Worm (Caenorhabditis elegans) whole organism, late embryonic: ENCODE measurements around the gene F53H4.6.

Experiments used
- C08G9.2 ChIP-seq: sonication (generic microtip); optimal IDR thresholded peaks from 2 replicates; lab custom pipeline; 2016; ENCODE audit warnings: mild to moderate bottlenecking, missing genetic modification characterization, moderate library complexity, missing compliant biosample characterization
- F13H6.1 ChIP-seq: sonication (generic microtip); optimal IDR thresholded peaks from 2 replicates; lab custom pipeline; 2016; ENCODE audit warnings: missing genetic modification characterization, missing compliant biosample characterization
- K09A11.1 ChIP-seq: sonication (generic microtip); optimal IDR thresholded peaks from 2 replicates; lab custom pipeline; 2017; ENCODE audit warnings: antibody characterized with exemption, mild to moderate bottlenecking, missing genetic modification characterization, missing compliant biosample characterization; ENCODE audit not compliant: insufficient read depth
- T23F11.4 ChIP-seq: fragments of 200-800 bp; sonication (Bioruptor generic); optimal IDR thresholded peaks from 2 replicates; lab custom pipeline; 2018; ENCODE audit warnings: mild to moderate bottlenecking, missing genetic modification characterization, missing compliant biosample characterization
- Y22D7AL.16 ChIP-seq: sonication (generic microtip); optimal IDR thresholded peaks from 2 replicates; lab custom pipeline; 2016; ENCODE audit warnings: missing genetic modification characterization, missing compliant biosample characterization
- ama-1 ChIP-seq: fragments of 150-350 bp; optimal IDR thresholded peaks from 2 replicates; lab custom pipeline; 2014
- ceh-14 ChIP-seq: sonication (generic microtip); optimal IDR thresholded peaks from 2 replicates; lab custom pipeline; 2016; ENCODE audit warnings: missing genotype, missing genetic modification characterization, missing compliant biosample characterization
- ceh-18 ChIP-seq: sonication (generic microtip); optimal IDR thresholded peaks from 2 replicates; lab custom pipeline; 2016; ENCODE audit warnings: missing genetic modification characterization, missing compliant biosample characterization
- ceh-2 ChIP-seq: sonication (generic microtip); optimal IDR thresholded peaks from 2 replicates; lab custom pipeline; 2016; ENCODE audit warnings: missing genotype, missing genetic modification characterization, missing compliant biosample characterization
- ceh-24 ChIP-seq: sonication (generic microtip); optimal IDR thresholded peaks from 2 replicates; lab custom pipeline; 2016; ENCODE audit warnings: mild to moderate bottlenecking, missing genetic modification characterization, missing compliant biosample characterization
- ceh-31 ChIP-seq: sonication (generic microtip); optimal IDR thresholded peaks from 2 replicates; lab custom pipeline; 2016; ENCODE audit warnings: missing genetic modification characterization, missing compliant biosample characterization
- ceh-45 ChIP-seq: fragments of 200-800 bp; sonication (Bioruptor generic); IDR thresholded peaks from 2 replicates; pipeline ENCODE4 v1.3.6; 2022; ENCODE audit warnings: missing genetic modification reagents, missing genetic modification characterization, missing compliant biosample characterization
- ceh-48 ChIP-seq: sonication (generic microtip); optimal IDR thresholded peaks from 2 replicates; lab custom pipeline; 2016; ENCODE audit warnings: missing genetic modification characterization, inconsistent platforms, missing compliant biosample characterization
- che-1 ChIP-seq: sonication (generic microtip); optimal IDR thresholded peaks from 2 replicates; lab custom pipeline; 2016; ENCODE audit warnings: mild to moderate bottlenecking, missing genetic modification characterization, missing compliant biosample characterization
- dmd-4 ChIP-seq: sonication (generic microtip); optimal IDR thresholded peaks from 2 replicates; lab custom pipeline; 2016; ENCODE audit warnings: borderline replicate concordance, missing genetic modification characterization, missing compliant biosample characterization
- elt-2 ChIP-seq: sonication (generic microtip); optimal IDR thresholded peaks from 2 replicates; lab custom pipeline; 2016; ENCODE audit warnings: missing genetic modification reagents, missing genetic modification characterization, missing compliant biosample characterization
- elt-4 ChIP-seq: sonication (generic microtip); optimal IDR thresholded peaks from 2 replicates; lab custom pipeline; 2016; ENCODE audit warnings: missing genetic modification characterization, missing compliant biosample characterization
- ets-4 ChIP-seq: sonication (generic microtip); optimal IDR thresholded peaks from 2 replicates; lab custom pipeline; 2016; ENCODE audit warnings: missing genetic modification characterization, missing compliant biosample characterization
- eyg-1 ChIP-seq: sonication (generic microtip); optimal IDR thresholded peaks from 2 replicates; lab custom pipeline; 2016; ENCODE audit warnings: missing genotype, missing genetic modification characterization, missing compliant biosample characterization
- hlh-13 ChIP-seq: fragments of 200-800 bp; sonication (Bioruptor generic); optimal IDR thresholded peaks from 2 replicates; lab custom pipeline; 2018; ENCODE audit warnings: mild to moderate bottlenecking, missing genetic modification characterization, missing compliant biosample characterization
- hlh-8 ChIP-seq: sonication (generic microtip); optimal IDR thresholded peaks from 2 replicates; lab custom pipeline; 2016; ENCODE audit warnings: missing genotype, missing genetic modification characterization, missing compliant biosample characterization
- lim-6 ChIP-seq: sonication (generic microtip); optimal IDR thresholded peaks from 2 replicates; lab custom pipeline; 2016; ENCODE audit warnings: missing genetic modification characterization, missing compliant biosample characterization
- nfya-1 ChIP-seq: sonication (generic microtip); optimal IDR thresholded peaks from 2 replicates; lab custom pipeline; 2017; ENCODE audit warnings: missing genetic modification characterization, mild to moderate bottlenecking, missing compliant biosample characterization, antibody characterized with exemption, moderate library complexity
- nhr-232 ChIP-seq: sonication (generic microtip); optimal IDR thresholded peaks from 2 replicates; lab custom pipeline; 2016; ENCODE audit warnings: missing genetic modification characterization, missing compliant biosample characterization
- npax-4 ChIP-seq: sonication (generic microtip); optimal IDR thresholded peaks from 2 replicates; lab custom pipeline; 2016; ENCODE audit warnings: missing genetic modification characterization, missing compliant biosample characterization
- pat-9 ChIP-seq: fragments of 200-800 bp; sonication (Bioruptor generic); optimal IDR thresholded peaks from 2 replicates; lab custom pipeline; 2018; ENCODE audit warnings: mild to moderate bottlenecking, missing genetic modification characterization, moderate library complexity, missing compliant biosample characterization
- pha-2 ChIP-seq: sonication (generic microtip); optimal IDR thresholded peaks from 2 replicates; lab custom pipeline; 2017; ENCODE audit warnings: mild to moderate bottlenecking, missing genetic modification characterization, missing compliant biosample characterization
- pqm-1 ChIP-seq: sonication (generic microtip); optimal IDR thresholded peaks from 2 replicates; lab custom pipeline; 2016; ENCODE audit warnings: missing genetic modification characterization, missing compliant biosample characterization
- pros-1 ChIP-seq: fragments of 150-350 bp; optimal IDR thresholded peaks from 2 replicates; lab custom pipeline; 2014; ENCODE audit warnings: missing biosample characterization, missing genetic modification reagents, missing genetic modification characterization
- sox-4 ChIP-seq: sonication (generic microtip); optimal IDR thresholded peaks from 2 replicates; lab custom pipeline; 2017; ENCODE audit warnings: mild to moderate bottlenecking, missing genetic modification characterization, inconsistent platforms, missing compliant biosample characterization
- ttx-3 ChIP-seq: sonication (generic microtip); optimal IDR thresholded peaks from 2 replicates; lab custom pipeline; 2016; ENCODE audit warnings: missing genetic modification reagents, missing genetic modification characterization, missing compliant biosample characterization
- unc-42 ChIP-seq: sonication (generic microtip); optimal IDR thresholded peaks from 2 replicates; lab custom pipeline; 2016; ENCODE audit warnings: missing genotype, missing genetic modification characterization, missing compliant biosample characterization
- unc-55 ChIP-seq: sonication (generic microtip); optimal IDR thresholded peaks from 2 replicates; lab custom pipeline; 2017; ENCODE audit warnings: missing biosample characterization, missing genetic modification reagents, missing genetic modification characterization
- zip-5 ChIP-seq: sonication (generic microtip); optimal IDR thresholded peaks from 2 replicates; lab custom pipeline; 2016; ENCODE audit warnings: missing genetic modification characterization, missing compliant biosample characterization

F53H4.6 gene

ce11 chrX:15849397-15849935 lies 10.9 kb downstream of the F53H4.6 start, which contains the start of gene acl-1 (continued):
- no peak for TF ChIP-seq ttx-3
- peak; percentile 44 for TF ChIP-seq F13H6.1
- peak; percentile 95 for TF ChIP-seq ceh-31 (tag; lab: Kevin White, UChicago)
- TF ChIP-seq pat-9 (tag; lab: Kevin White, UChicago): no peak
- no peak for TF ChIP-seq Y22D7AL.16 (tag; lab: Kevin White, UChicago)
- TF ChIP-seq elt-4 (tag; lab: Kevin White, UChicago): no peak
- TF ChIP-seq ceh-14: peak; percentile 47
- TF ChIP-seq pros-1 (tag; lab: Kevin White, UChicago): no peak
- TF ChIP-seq lim-6 (tag; lab: Kevin White, UChicago): peak; percentile 6
- TF ChIP-seq unc-42 (tag; lab: Kevin White, UChicago): peak; percentile 87

- TF ChIP-seq ets-4 (tag; lab: Kevin White, UChicago): no peak
- no peak for TF ChIP-seq ceh-45 (GFP tag; lab: Robert Waterston, UW)
- no peak for TF ChIP-seq ceh-31 (tag; lab: Kevin White, UChicago)
- TF ChIP-seq K09A11.1 (tag; lab: Kevin White, UChicago): no peak
- TF ChIP-seq ceh-2 (tag; lab: Kevin White, UChicago): no peak
- TF ChIP-seq ceh-48: no peak
- TF ChIP-seq pha-2 (tag; lab: Kevin White, UChicago): no peak
- no peak for TF ChIP-seq hlh-13
- no peak for TF ChIP-seq ceh-14
- no peak for TF ChIP-seq nfya-1 (tag; lab: Kevin White, UChicago)
- no peak for TF ChIP-seq ceh-24
- TF ChIP-seq dmd-4 (tag; lab: Kevin White, UChicago): no peak
- TF ChIP-seq Y22D7AL.16 (tag; lab: Kevin White, UChicago): no peak
Observed at ce11 chrX:15848867-15849266, 11.5 kb downstream of the F53H4.6 start.

DNA sequence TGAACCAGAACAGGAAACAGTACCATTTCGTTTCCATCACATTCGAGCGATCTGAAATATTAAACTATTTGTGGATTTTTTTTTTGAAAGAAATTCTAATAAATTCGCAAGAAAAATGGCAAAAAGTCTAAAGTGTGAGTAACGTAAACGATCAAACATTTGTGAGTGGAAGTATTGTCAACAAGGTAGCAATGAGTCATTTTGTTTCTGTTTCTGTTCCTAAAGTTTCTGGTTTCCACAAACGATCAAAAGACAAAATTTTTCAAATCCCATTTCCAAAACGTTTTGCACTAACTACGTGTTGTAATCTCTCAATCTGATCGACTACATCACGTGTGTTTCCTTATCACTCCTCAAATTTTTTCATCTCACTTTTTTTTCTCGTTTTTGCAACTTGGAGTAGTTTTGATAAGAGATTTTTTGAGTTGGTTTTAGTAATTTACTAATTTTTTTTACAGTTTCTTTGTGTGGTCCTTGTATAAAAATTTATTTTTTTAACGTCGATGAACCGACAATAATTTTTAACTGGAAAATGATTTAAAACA lies 12.8 kb downstream of the F53H4.6 start, which contains the start of gene F59F4.3:
Gene F59F4.3 (minus strand): TSS at position 51 of the 545 bp plus-strand sequence.
- TF ChIP-seq zip-5 (tag; lab: Kevin White, UChicago) (no peak), ceh-45 (GFP tag; lab: Robert Waterston, UW) (no peak), T23F11.4 (GFP tag; lab: Kevin White, UChicago) (no peak), eyg-1 (tag; lab: Kevin White, UChicago) (no peak), sox-4 (tag; lab: Kevin White, UChicago) (no peak), npax-4 (tag; lab: Kevin White, UChicago) (no peak), nhr-232 (tag; lab: Kevin White, UChicago) (no peak), ceh-18 (no peak), C08G9.2 (tag; lab: Kevin White, UChicago) (no peak), lim-6 (tag; lab: Kevin White, UChicago) (no peak), elt-2 (tag; lab: Kevin White, UChicago) (no peak), ama-1 (no peak), hlh-8 (tag; lab: Kevin White, UChicago) (no peak), unc-42 (tag; lab: Kevin White, UChicago) (no peak), F13H6.1 (no peak), unc-55 (GFP tag; lab: Kevin White, UChicago) (no peak), hlh-13 (no peak), nfya-1 (tag; lab: Kevin White, UChicago) (no peak), dmd-4 (tag; lab: Kevin White, UChicago) (no peak)

- TF ChIP-seq hlh-8 (tag; lab: Kevin White, UChicago) (no peak), che-1 (tag; lab: Kevin White, UChicago) (no peak), pqm-1 (tag; lab: Kevin White, UChicago) (no peak)
Observed at ce11 chrX:15846552-15846951, 13.9 kb downstream of the F53H4.6 start.
